Worm (Caenorhabditis elegans) whole organism, mixed stage, embryonic: ENCODE results near the gene T15B7.8.

Source experiments
- bed-3 ChIP-seq: fragments of 200-800 bp; sonication (Bioruptor generic); optimal IDR thresholded peaks from 3 replicates; lab custom pipeline; 2018; ENCODE audit warnings: mild to moderate bottlenecking, missing genetic modification characterization, moderate library complexity, missing compliant biosample characterization
- hlh-1 ChIP-seq: fragments of 150-350 bp; optimal IDR thresholded peaks from 2 replicates; lab custom pipeline; 2014; ENCODE audit warnings: missing biosample characterization, missing genetic modification reagents, missing genetic modification characterization
- lin-32 ChIP-seq: fragments of 200-800 bp; sonication (Bioruptor generic); optimal IDR thresholded peaks from 2 replicates; lab custom pipeline; 2018; ENCODE audit warnings: mild to moderate bottlenecking, missing genetic modification characterization, missing compliant biosample characterization
- nhr-12 ChIP-seq: fragments of 150-350 bp; optimal IDR thresholded peaks from 2 replicates; lab custom pipeline; 2014; ENCODE audit warnings: missing biosample characterization, missing genetic modification characterization
- pha-4 ChIP-seq: fragments of 150-350 bp; optimal IDR thresholded peaks from 2 replicates; lab custom pipeline; 2018; ENCODE audit warnings: missing biosample characterization, missing genetic modification reagents, missing genetic modification characterization
- unc-62 ChIP-seq: fragments of 150-350 bp; optimal IDR thresholded peaks from 2 replicates; lab custom pipeline; 2014; ENCODE audit warnings: missing biosample characterization, missing genetic modification reagents, missing genetic modification characterization
- ztf-11 ChIP-seq: fragments of 150-350 bp; optimal IDR thresholded peaks from 2 replicates; lab custom pipeline; 2014; ENCODE audit warnings: missing biosample characterization, missing genetic modification characterization

DNA sequence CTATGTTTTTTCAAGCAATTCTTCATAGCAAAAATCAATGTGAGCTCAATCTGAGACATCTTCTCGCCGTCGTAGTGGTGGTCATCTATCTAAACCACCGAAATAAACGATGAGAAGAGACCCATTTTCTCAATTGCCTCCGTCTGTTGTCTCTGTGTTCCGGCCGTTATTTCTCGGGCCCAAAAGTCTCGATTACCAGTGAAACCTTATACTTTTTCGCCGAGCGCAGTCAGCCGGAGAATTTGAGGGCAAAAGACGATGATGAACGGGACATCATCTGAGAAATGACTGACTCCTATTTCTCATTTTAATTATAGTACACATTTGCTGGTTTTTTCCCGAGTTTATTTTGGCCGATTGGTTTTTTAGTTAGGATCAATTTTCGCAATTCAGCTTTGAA lies 54.2 kb downstream of the T15B7.8 start:
- TF ChIP-seq lin-32 (no peak), ztf-11 (no peak), nhr-12 (tag; lab: Kevin White, UChicago) (no peak), bed-3 (no peak), unc-62 (GFP tag; lab: Kevin White, UChicago) (no peak), hlh-1 (no peak), pha-4 (tag; lab: Kevin White, UChicago) (no peak)
